Fruit fly (Drosophila melanogaster): ENCODE measurements around the gene CG2211.

Gene CG2211

DNA sequence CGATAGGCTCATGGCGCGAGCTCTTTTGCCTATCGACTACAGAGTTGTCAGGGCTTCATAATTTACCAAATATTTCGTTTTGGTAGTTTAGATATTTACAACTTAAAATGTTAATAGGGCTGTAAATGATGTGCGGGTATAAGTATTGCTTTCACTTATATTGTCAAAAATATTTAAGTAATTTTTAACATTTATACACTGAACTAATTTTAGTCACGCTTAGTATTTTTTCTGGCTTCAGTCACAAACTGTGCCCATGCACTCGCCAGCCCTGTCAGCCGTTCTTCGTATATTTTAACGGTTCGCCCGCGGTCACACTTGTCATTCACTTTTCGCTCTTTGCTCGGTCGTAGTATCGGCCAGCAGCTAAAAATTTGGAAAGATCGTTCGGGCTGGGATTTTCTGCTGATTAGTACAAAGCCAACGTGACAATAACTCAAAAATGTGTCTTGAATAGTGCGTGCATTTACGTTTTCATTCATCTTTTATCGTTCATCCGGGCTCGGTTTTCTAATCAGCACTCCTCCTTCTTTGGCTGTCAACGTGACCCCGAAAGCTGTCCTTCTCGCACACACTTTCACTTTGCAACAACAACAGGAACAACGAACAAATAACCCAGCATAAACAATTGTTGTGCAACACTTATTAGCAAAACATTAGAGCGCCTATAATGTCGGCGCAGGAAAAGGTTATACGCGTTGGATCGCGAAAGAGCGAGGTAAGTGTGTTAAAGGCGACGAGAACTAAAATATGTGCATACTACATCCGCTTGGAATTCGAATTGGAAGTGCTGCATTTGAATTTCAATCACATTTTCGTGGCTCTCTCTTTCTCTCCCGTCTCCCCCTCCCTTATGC, at the start of gene CG2211, which contains the start of gene Hmbs:
CG2211 (minus strand) TSS at position 789 of the 857 bp plus-strand sequence.
Hmbs (plus strand) TSS at position 319 of the 857 bp plus-strand sequence.
- no peak for TF ChIP-seq Myc (optimal IDR thresholded peaks at IDR 0.05)
- no peak for TF ChIP-seq Sin3A (optimal IDR thresholded peaks at IDR 0.05)
- TF ChIP-seq insv (optimal IDR thresholded peaks at IDR 0.05) = no peak
- TF ChIP-seq ttk (optimal IDR thresholded peaks at IDR 0.05) = no peak
- TF ChIP-seq psq (optimal IDR thresholded peaks at IDR 0.05) = no peak
- no peak for TF ChIP-seq h (optimal IDR thresholded peaks at IDR 0.05)

DNA sequence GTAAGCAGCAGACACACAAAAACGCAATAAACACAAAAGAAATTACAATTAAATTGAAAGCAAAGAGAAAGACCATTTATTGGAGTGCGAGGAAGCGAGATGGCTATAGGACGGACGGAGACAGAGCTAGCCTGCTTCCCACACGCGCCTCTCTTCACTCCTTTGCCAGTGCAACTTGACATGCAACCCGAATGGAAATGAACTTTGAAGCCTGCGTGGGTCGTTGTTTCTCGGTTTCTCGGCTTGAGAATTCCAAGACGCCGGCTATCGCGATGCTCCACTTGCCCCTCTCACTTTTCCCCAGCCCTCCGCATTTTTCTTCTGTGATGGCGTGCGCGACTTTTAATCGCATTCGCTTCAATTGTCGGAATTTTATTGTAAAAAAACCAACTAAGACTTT, 45.8 kb upstream of the CG2211 start:
- TF ChIP-seq insv (optimal IDR thresholded peaks at IDR 0.05) (no peak), psq (optimal IDR thresholded peaks at IDR 0.05) (no peak), Sin3A (optimal IDR thresholded peaks at IDR 0.05) (no peak), ttk (optimal IDR thresholded peaks at IDR 0.05) (no peak), h (optimal IDR thresholded peaks at IDR 0.05) (no peak), Myc (optimal IDR thresholded peaks at IDR 0.05) (no peak)

DNA sequence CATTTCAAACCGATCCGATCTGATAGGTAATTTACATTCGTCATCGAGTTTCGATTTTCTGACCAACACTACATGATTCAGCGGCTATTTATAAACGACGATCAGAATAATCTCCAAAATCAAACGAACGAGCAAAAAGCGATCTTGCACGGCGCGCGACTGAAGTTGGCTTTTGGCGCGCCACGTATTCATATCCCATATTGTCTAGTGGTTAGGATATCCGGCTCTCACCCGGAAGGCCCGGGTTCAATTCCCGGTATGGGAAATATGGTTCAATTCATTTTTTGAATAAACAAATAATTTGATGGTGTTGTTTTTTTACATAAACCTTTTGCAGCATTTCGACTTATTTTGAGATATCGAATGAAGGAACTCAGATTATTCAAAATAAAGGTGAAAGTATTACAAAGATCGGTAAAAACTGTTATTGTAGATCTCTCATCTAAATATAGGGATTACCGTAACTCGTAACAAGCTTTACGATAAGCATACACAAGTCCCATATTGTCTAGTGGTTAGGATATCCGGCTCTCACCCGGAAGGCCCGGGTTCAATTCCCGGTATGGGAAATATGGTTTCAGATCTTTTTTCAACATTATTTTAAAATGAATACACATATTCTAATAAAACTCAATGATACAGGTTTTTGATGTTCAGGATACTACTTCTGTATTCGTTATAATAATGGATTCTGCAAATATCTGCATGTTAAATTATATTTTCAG, 44.7 kb upstream of the CG2211 start:
- no peak for TF ChIP-seq Sin3A (optimal IDR thresholded peaks at IDR 0.05)
- no peak for TF ChIP-seq insv (optimal IDR thresholded peaks at IDR 0.05)
- TF ChIP-seq h (optimal IDR thresholded peaks at IDR 0.05) = no peak
- no peak for TF ChIP-seq ttk (optimal IDR thresholded peaks at IDR 0.05)

DNA sequence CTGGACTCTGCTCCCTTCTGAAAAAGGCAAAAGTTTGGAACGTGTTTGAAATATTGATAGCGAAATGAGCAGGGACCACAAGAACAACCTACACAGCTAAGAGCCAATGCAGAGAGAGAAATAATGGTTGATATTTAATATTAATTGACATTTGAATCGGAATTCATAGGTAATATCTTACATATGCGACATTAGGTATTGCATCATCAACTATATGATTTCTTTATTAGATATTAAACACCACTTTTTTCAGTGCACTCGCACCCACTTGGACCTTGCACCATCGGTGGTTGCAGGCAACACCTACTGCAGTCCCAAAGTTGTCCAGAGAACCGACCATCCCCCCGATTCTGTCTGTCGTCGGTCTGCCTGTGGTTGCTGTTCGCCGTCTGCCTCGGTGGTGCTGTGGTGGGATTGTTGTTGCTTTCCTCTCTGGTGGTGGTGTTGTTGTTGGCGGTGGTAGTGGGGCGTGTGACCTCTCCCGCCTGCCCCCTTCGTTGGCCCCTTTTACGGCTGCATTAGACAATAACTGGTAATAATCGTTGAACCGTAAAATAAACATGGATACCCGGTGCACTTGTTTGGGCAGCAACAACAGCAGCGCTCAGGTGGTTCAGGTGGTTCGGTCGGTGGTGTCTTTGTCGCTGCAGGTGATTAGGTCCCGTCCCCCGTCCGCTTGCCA, 43.8 kb upstream of the CG2211 start:
- TF ChIP-seq h (optimal IDR thresholded peaks at IDR 0.05) (no peak), insv (optimal IDR thresholded peaks at IDR 0.05) (no peak), ttk (optimal IDR thresholded peaks at IDR 0.05) (no peak), Myc (optimal IDR thresholded peaks at IDR 0.05) (no peak), Sin3A (optimal IDR thresholded peaks at IDR 0.05) (no peak), psq (optimal IDR thresholded peaks at IDR 0.05) (no peak)

DNA sequence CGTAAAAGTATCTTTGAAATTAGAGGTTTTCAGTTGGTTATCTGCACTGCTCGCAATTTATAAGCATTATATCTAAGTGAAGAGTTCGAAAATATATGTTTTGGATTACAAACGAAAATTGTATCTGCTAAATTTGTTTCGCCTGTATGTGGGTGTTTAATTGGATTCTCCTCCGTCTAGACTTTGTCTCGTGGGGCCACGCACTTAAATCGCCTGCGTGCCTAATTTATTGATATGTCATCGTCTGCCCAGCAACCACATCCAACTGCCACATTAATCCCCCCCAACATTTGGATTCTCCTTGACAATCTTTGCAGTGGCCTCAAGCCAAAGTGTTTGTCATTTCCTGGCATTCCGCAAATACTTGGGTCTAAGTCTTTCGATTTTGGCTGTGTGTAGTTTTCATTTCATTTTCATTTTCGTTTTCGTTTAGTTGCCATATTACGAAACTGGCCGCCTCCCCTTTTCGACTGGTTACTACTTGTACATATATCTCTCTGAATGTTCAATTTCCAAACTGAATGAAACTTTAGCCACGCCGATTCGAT, 43.0 kb upstream of the CG2211 start:
- TF ChIP-seq ttk (optimal IDR thresholded peaks at IDR 0.05) (no peak), insv (optimal IDR thresholded peaks at IDR 0.05) (no peak), Sin3A (optimal IDR thresholded peaks at IDR 0.05) (no peak), Myc (optimal IDR thresholded peaks at IDR 0.05) (no peak)

DNA sequence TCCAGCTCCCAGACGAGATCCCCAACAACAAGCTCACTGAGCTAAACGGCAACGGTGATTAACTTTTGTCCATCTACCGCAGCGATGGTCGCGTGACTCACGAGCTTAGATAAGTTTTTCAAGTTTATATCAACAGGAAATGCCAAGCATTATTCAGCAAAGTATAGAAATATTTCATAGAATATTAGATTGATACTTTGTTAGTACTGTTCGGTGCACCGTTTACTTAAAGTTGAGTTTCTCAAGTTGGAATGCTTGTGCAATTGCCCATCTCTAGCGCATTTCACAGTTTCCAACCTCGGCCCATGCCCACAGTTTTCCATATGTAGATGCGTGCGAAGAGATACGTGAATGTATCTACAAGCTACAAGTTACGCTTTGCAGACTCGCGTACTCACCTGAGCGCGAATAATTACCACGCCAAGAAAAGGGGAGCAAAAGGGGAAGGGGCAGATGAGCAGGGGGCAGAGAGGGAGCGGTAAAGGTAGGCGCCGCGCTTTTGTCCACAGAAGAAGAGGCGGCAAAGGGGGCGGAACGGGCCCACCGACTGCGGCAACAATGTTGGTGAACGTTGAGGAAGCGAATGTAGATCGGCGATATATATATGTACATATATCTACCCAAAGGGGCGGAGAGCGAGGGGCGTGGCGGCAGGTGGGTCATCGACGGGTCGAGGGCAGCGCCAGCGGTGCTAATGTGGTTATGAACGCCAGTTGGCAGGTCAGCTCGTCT, 41.0 kb upstream of the CG2211 start:
- TF ChIP-seq h (optimal IDR thresholded peaks at IDR 0.05) (no peak), Myc (optimal IDR thresholded peaks at IDR 0.05) (no peak), insv (optimal IDR thresholded peaks at IDR 0.05) (no peak), Sin3A (optimal IDR thresholded peaks at IDR 0.05) (no peak), psq (optimal IDR thresholded peaks at IDR 0.05) (no peak), ttk (optimal IDR thresholded peaks at IDR 0.05) (no peak)

DNA sequence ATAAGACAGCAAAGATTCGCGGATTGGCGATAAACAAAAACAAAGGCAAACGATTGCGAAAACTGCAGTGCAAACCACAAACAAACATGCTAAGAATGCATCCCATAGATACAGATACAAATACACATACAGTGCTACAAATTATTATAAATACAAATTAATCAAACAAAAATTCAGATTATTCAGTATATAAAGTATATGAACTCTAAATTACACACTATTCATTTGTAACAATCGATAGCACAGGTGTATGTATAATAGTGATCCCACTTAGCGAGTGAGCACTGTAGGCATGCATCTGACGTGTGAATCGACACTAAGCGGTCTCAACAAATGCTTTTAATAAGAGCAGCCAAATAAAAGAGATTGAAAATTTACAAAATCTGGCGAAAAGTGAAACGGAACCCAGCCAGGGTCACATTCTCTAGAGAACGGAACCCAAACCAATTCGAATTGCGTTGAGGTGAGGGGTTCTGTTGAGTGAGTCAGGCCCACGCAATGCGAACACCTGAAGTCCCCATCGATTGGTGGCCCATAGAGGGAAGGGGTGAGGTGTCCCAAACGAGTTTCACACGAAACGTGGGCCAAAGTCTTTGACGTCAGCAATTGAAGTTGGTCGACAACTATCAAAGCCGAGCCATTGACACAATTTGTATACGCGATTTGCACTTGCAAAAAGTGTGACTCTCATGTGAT, 39.4 kb upstream of the CG2211 start:
- TF ChIP-seq Myc (optimal IDR thresholded peaks at IDR 0.05) = no peak
- TF ChIP-seq h (optimal IDR thresholded peaks at IDR 0.05) = no peak
- TF ChIP-seq Sin3A (optimal IDR thresholded peaks at IDR 0.05) = no peak
- TF ChIP-seq insv (optimal IDR thresholded peaks at IDR 0.05) = no peak
- TF ChIP-seq psq (optimal IDR thresholded peaks at IDR 0.05) = no peak
- no peak for TF ChIP-seq ttk (optimal IDR thresholded peaks at IDR 0.05)

DNA sequence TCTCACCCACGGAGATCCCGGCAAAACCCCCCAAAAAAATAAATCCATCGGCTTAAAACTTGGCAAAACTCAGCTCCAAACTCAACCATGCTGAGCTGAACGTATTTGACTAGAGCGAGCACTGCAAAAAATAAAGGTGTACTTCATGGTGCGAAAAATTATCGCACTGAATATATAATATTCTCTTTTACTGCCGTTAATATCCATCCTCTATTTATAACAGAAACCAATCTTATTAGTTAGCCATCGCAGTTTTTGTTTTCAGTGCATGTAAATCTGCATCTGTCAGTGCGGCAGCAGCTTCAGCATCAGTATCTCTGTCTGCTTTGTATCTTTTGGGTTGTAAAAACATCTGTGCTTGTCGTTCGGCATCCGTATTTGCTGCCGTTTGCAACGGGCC, 35.8 kb upstream of the CG2211 start:
- TF ChIP-seq psq (optimal IDR thresholded peaks at IDR 0.05) = no peak
- TF ChIP-seq ttk (optimal IDR thresholded peaks at IDR 0.05) = no peak
- TF ChIP-seq Sin3A (optimal IDR thresholded peaks at IDR 0.05) = no peak
- TF ChIP-seq insv (optimal IDR thresholded peaks at IDR 0.05) = no peak
- TF ChIP-seq h (optimal IDR thresholded peaks at IDR 0.05) = no peak
- TF ChIP-seq Myc (optimal IDR thresholded peaks at IDR 0.05) = no peak

DNA sequence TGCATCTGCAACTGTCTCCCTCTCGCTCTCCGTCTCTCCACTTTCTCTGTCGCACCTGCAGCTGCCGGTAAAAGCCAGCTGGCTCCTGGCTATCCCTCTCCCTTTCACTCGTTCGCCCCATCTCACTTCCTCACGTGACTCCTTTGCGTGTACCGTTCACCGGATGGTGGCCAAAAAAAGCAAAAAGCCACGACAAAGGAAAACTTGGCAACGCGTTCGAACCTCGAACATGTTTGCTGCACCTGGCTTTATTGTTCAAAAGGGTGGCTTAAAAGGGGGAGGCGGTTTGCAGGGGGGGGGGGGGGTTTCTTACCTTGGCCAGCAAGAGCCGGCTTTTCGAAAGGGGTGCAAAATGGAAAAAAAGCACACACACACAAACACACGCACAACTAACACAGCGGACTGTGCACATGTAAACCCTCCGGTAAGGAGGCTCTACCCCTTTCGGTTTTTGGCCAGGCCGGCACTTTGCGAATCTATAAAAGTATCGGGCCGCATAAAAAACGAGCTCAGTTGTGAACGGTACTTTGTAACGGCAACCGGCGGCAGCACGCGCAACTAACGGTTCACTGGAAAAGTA, 35.0 kb upstream of the CG2211 start, which contains the start of gene ru:
ru (plus strand) TSS at position 530 of the 580 bp plus-strand sequence.
- TF ChIP-seq Myc (optimal IDR thresholded peaks at IDR 0.05) = no peak
- no peak for TF ChIP-seq ttk (optimal IDR thresholded peaks at IDR 0.05)
- TF ChIP-seq psq (optimal IDR thresholded peaks at IDR 0.05) = no peak
- TF ChIP-seq Sin3A (optimal IDR thresholded peaks at IDR 0.05) = no peak
- no peak for TF ChIP-seq insv (optimal IDR thresholded peaks at IDR 0.05)
- TF ChIP-seq h (optimal IDR thresholded peaks at IDR 0.05) = no peak

DNA sequence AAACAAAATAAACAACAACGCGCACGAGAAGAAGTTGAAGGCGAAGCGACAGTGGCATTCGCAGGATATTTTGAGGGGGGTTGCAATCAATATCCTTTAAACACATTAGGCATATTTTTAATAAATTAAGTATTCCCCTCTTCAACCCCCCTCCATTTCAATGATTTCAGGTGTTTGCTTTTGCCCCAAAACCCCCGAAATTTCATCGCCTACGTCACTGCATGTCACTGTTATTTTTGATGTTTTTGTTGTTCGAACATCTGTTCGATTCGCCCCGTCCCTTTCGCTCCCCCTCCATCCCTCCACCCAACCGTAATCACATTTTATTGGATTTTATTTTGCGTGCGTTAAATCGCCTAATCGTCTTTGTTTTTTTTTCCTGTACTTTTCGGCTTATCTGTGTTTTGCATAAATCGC, 33.0 kb upstream of the CG2211 start:
- TF ChIP-seq h (optimal IDR thresholded peaks at IDR 0.05) (no peak), Sin3A (optimal IDR thresholded peaks at IDR 0.05) (no peak), ttk (optimal IDR thresholded peaks at IDR 0.05) (no peak), insv (optimal IDR thresholded peaks at IDR 0.05) (no peak)
